Worm (Caenorhabditis elegans): ENCODE results near the gene F07C4.11.

DNA sequence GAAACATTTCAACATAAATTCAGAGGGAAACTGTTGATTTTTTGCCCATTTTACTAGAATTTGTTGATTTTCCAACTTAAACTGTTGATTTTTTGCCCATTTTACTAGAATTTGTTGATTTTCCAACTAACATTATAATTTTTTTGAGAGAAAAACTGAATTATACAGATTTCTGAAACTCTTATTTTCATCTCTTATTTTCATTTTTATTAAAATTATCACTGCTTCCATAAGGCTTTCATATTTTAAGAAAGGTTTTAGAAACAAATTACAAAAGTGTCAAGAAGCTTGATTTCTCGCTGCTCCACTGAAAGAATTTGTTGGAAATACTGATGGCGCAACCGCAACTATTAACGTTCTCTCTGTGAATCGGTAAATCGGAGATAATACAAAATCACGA is 6.6 kb upstream of the F07C4.11 start:
- no peak for TF ChIP-seq dao-5 (tag; optimal IDR thresholded peaks at IDR 0.05)
- TF ChIP-seq W03F9.2 (tag; optimal IDR thresholded peaks at IDR 0.05): no peak
- no peak for TF ChIP-seq him-1 (tag; optimal IDR thresholded peaks at IDR 0.05)

All from whole organism, L4/young adult.